Fruit fly (Drosophila melanogaster) whole organism, adult: ENCODE results near the gene Dis3.

Experiments used
- CG12768 ChIP-seq: fragments of 200-800 bp; sonication (Bioruptor generic); optimal IDR thresholded peaks from 2 replicates; lab custom pipeline; 2017; ENCODE audit warnings: missing biosample characterization, missing genetic modification characterization, mild to moderate bottlenecking, moderate library complexity, missing genetic modification reagents
- CG14711 ChIP-seq: fragments of 200-800 bp; sonication (Bioruptor generic); optimal IDR thresholded peaks from 2 replicates; lab custom pipeline; 2018; ENCODE audit warnings: missing biosample characterization, mild to moderate bottlenecking, missing genetic modification characterization, moderate library complexity
- CG33017 ChIP-seq: fragments of 200-800 bp; sonication (Bioruptor generic); optimal IDR thresholded peaks from 2 replicates; lab custom pipeline; 2018; ENCODE audit warnings: missing biosample characterization, mild to moderate bottlenecking, missing genetic modification characterization, moderate library complexity
- CG7045 ChIP-seq: fragments of 200-800 bp; sonication (Bioruptor generic); optimal IDR thresholded peaks from 2 replicates; lab custom pipeline; 2017; ENCODE audit warnings: missing biosample characterization, mild to moderate bottlenecking, missing genetic modification characterization
- CG7101 ChIP-seq: fragments of 200-800 bp; sonication (Bioruptor generic); optimal IDR thresholded peaks from 2 replicates; lab custom pipeline; 2018; ENCODE audit warnings: missing biosample characterization, mild to moderate bottlenecking, missing genetic modification characterization, moderate library complexity
- Crg-1 ChIP-seq: fragments of 200-800 bp; sonication (Bioruptor generic); optimal IDR thresholded peaks from 2 replicates; lab custom pipeline; 2016; ENCODE audit warnings: missing biosample characterization, missing genetic modification characterization
- cnc ChIP-seq, 2 experiments: fragments of >200 bp; optimal IDR thresholded peaks; 2 replicates each; lab custom pipeline; 2017
- pad ChIP-seq: fragments of 200-800 bp; sonication (Bioruptor generic); optimal IDR thresholded peaks from 3 replicates; lab custom pipeline; 2017; ENCODE audit warnings: missing biosample characterization, missing genetic modification characterization, mild to moderate bottlenecking, moderate library complexity, missing genetic modification reagents

DNA sequence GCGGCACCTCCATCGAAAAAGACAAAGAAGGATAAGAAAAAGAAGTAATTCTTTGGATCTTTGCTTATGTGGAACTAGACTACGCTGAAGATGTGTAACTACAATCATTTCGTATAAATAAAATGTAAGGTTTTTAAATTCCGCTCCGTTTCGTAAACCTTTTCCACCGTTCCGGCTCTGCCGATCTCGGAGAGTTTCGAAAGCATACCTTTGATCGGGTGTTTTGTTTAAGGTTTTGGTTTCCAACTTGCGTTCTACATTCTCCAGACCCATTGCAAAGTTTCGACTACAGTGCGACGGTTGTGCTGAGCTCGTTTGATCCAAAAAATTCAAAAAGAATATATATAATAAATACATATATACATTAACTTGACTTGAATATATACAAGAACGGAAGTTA is 3.4 kb downstream of the Dis3 start, which contains the start of gene CG6432:
- no peak for TF ChIP-seq pad
- TF ChIP-seq CG33017 (tag; lab: Kevin White, UChicago) = no peak
- no peak for TF ChIP-seq Crg-1
- no peak for TF ChIP-seq CG7045 (GFP tag; lab: Kevin White, UChicago)
- TF ChIP-seq CG12768 (GFP tag; lab: Kevin White, UChicago) = no peak
- no peak for TF ChIP-seq CG7101 (tag; lab: Kevin White, UChicago)
- TF ChIP-seq CG14711 = no peak
- no peak for TF ChIP-seq cnc (optimal IDR thresholded peaks at IDR 0.05; lab: Kevin White, UChicago)
